Worm (Caenorhabditis elegans) whole organism, dauer: ENCODE measurements around the gene C07D10.5.
"Not testable (repeated sequence)": the region's sequence is repeated elsewhere in the genome, so short reads cannot be mapped to it uniquely, and the experiment has no call there.

ENCODE experiments used
- unc-62 ChIP-seq: sonication (generic microtip); optimal IDR thresholded peaks from 2 replicates; lab custom pipeline; 2017; ENCODE audit warnings: missing biosample characterization, missing genetic modification reagents, missing genetic modification characterization

The C07D10.5 gene

ce11 chrII:7370195-7370594 lies 11.2 kb upstream of the C07D10.5 start, which contains the start of gene F43E2.11:
TSS of gene F43E2.11 (minus strand) at chrII:7370295.
- TF ChIP-seq unc-62 (GFP tag; lab: Kevin White, UChicago), result not testable (repeated sequence)

- TF ChIP-seq unc-62 (GFP tag; lab: Kevin White, UChicago), result no peak
Measured at ce11 chrII:7374143-7374542, 7.2 kb upstream of the C07D10.5 start, which contains the start of the genes mtch-1 and rpb-4. TSS of gene mtch-1 (minus strand) at chrII:7374166. TSS of gene rpb-4 (plus strand) at chrII:7374495.

ce11 chrII:7374980-7375379 lies 6.4 kb upstream of the C07D10.5 start, which contains the start of gene F43E2.1:
TSS of gene F43E2.1 (plus strand) at chrII:7375280.
- no peak for TF ChIP-seq unc-62 (GFP tag; lab: Kevin White, UChicago)

ce11 chrII:7379021-7379420 lies 2.3 kb upstream of the C07D10.5 start, which contains the start of gene C07D10.6:
TSS of gene C07D10.6 (plus strand) at chrII:7379321.
- TF ChIP-seq unc-62 (GFP tag; lab: Kevin White, UChicago), result no peak

ce11 chrII:7381947-7382346 lies 586 bp downstream of the C07D10.5 start:
- TF ChIP-seq unc-62 (GFP tag; lab: Kevin White, UChicago), result no peak

- TF ChIP-seq unc-62 (GFP tag; lab: Kevin White, UChicago), result no peak
Measured at ce11 chrII:7385442-7385841, 4.1 kb downstream of the C07D10.5 start, which contains the start of gene sre-3. TSS of gene sre-3 (plus strand) at chrII:7385742.

- no peak for TF ChIP-seq unc-62 (GFP tag; lab: Kevin White, UChicago)
Measured at ce11 chrII:7390335-7390734, 9.0 kb downstream of the C07D10.5 start.

ce11 chrII:7392052-7392694 lies 10.8 kb downstream of the C07D10.5 start:
- no peak for TF ChIP-seq unc-62 (GFP tag; lab: Kevin White, UChicago)

ce11 chrII:7393393-7393792 lies 12.0 kb downstream of the C07D10.5 start:
- no peak for TF ChIP-seq unc-62 (GFP tag; lab: Kevin White, UChicago)

ce11 chrII:7393922-7394689 lies 12.7 kb downstream of the C07D10.5 start:
- no peak for TF ChIP-seq unc-62 (GFP tag; lab: Kevin White, UChicago)

ce11 chrII:7394690-7395054 lies 13.3 kb downstream of the C07D10.5 start, which contains the start of gene bath-44:
TSS of gene bath-44 (plus strand) at chrII:7394955.
- no peak for TF ChIP-seq unc-62 (GFP tag; lab: Kevin White, UChicago)

ce11 chrII:7396081-7396480 lies 14.7 kb downstream of the C07D10.5 start:
- TF ChIP-seq unc-62 (GFP tag; lab: Kevin White, UChicago), result no peak

ce11 chrII:7397273-7397840 lies 16.0 kb downstream of the C07D10.5 start:
- no peak for TF ChIP-seq unc-62 (GFP tag; lab: Kevin White, UChicago)

ce11 chrII:7398712-7399111 lies 17.4 kb downstream of the C07D10.5 start, which contains the start of gene C07D10.1:
TSS of gene C07D10.1 (plus strand) at chrII:7399012.
- TF ChIP-seq unc-62 (GFP tag; lab: Kevin White, UChicago), result no peak

ce11 chrII:7402625-7403024 lies 21.3 kb downstream of the C07D10.5 start, which contains the start of gene nas-7:
TSS of gene nas-7 (minus strand) at chrII:7402725.
- no peak for TF ChIP-seq unc-62 (GFP tag; lab: Kevin White, UChicago)

ce11 chrII:7404001-7404400 lies 22.6 kb downstream of the C07D10.5 start:
- TF ChIP-seq unc-62 (GFP tag; lab: Kevin White, UChicago), result no peak
